Fruit fly (Drosophila melanogaster): ENCODE results near the gene CG8188.

Gene CG8188

DNA sequence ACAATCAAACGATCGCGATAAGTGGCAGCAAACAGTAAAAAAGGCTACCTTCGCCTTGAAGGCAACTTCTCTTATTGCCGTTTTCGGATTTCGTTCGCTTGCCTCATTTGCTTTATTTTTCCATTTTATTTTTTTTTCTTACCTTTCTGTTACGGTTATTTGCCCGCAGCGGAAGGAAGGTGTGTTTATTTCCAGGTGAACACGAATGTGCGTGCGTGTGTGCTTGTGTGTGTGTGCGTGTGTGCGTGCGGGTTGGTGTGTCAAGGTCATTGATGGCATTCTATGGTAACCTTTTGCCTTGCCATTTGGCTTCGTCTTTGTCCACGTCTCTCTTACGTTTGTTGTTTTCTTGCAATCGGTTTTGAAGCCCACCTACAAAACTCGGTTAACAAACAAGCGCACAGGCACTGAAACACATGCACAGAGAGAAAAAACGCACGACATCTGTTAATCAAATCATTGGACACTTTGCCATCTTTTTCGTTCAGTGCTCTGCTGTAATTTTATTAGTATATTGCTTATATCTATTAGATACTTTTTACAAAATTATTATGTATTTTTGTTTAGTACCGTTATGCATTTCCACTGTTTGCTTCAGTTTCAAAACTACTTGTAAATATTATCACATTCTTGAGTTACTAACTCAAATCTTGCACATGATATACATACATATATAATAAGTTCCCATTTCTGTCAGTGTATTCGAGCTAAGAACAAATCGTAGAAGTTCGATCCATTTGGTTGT is 10.3 kb upstream of the CG8188 start (continued):
- TF ChIP-seq CG15696 (tag; optimal IDR thresholded peaks at IDR 0.05) (peak; percentile 65), org-1 (GFP tag; optimal IDR thresholded peaks at IDR 0.05) (peak; percentile 35), mirr (GFP tag; optimal IDR thresholded peaks at IDR 0.05) (no peak), Gug (GFP tag; IDR thresholded peaks at IDR 0.05) (0 out of 4 replicates have a peak, but pooled peaks have one; percentile 7), CG4404 (GFP tag; IDR thresholded peaks at IDR 0.05) (peak; percentile 50), CG18476 (GFP tag; optimal IDR thresholded peaks at IDR 0.05) (peak; percentile 22), D19B (GFP tag; optimal IDR thresholded peaks at IDR 0.05) (peak; percentile 17), E2f1 (GFP tag; IDR thresholded peaks at IDR 0.05) (peak; percentile 29; the same call in 1 of the 2 replicates), CG9437 (GFP tag; optimal IDR thresholded peaks at IDR 0.05) (peak; percentile 62), tup (GFP tag; optimal IDR thresholded peaks at IDR 0.05) (no peak), hkb (optimal IDR thresholded peaks at IDR 0.05) (no peak), hkb (GFP tag; IDR thresholded peaks at IDR 0.05) (peak; percentile 38; the same call in 1 of the 2 replicates), lab (GFP tag; optimal IDR thresholded peaks at IDR 0.05) (peak; percentile 55), rib (GFP tag; IDR thresholded peaks at IDR 0.05) (no peak), otp (GFP tag; IDR thresholded peaks at IDR 0.05) (0 out of 3 replicates have a peak, but pooled peaks have one; percentile 19), bcd (GFP tag; optimal IDR thresholded peaks at IDR 0.05) (peak; percentile 44), CG4360 (GFP tag; IDR thresholded peaks at IDR 0.05) (no peak), ap (GFP tag; IDR thresholded peaks at IDR 0.05) (no peak), Oaz (GFP tag; IDR thresholded peaks at IDR 0.05) (no peak), gt (GFP tag; IDR thresholded peaks at IDR 0.05) (0 out of 2 replicates have a peak, but pooled peaks have one; percentile 22), Nf-YB (GFP tag; optimal IDR thresholded peaks at IDR 0.05) (peak; percentile 12), Bgb (GFP tag; IDR thresholded peaks at IDR 0.05; ENCODE audit: partially characterized antibody) (no peak), CG11456 (GFP tag; IDR thresholded peaks at IDR 0.05) (peak; percentile 76), CG12391 (tag; optimal IDR thresholded peaks at IDR 0.05) (peak; percentile 47), gro (GFP tag; optimal IDR thresholded peaks at IDR 0.05) (no peak), eve (GFP tag; optimal IDR thresholded peaks at IDR 0.05) (no peak), vfl (GFP tag; optimal IDR thresholded peaks at IDR 0.05) (no peak), CG1233 (GFP tag; optimal IDR thresholded peaks at IDR 0.05) (peak; percentile 38), Nf-YC (tag; optimal IDR thresholded peaks at IDR 0.05) (peak; percentile 31), CG10462 (GFP tag; optimal IDR thresholded peaks at IDR 0.05) (peak; percentile 38), tx (GFP tag; optimal IDR thresholded peaks at IDR 0.05) (no peak), CG18262 (tag; optimal IDR thresholded peaks at IDR 0.05) (peak; percentile 84), disco-r (GFP tag; optimal IDR thresholded peaks at IDR 0.05) (no peak), chif (GFP tag; optimal IDR thresholded peaks at IDR 0.05) (no peak), Neu2 (GFP tag; optimal IDR thresholded peaks at IDR 0.05; ENCODE audit: borderline replicate concordance) (no peak), CG8290 (GFP tag; optimal IDR thresholded peaks at IDR 0.05) (peak; percentile 16), CG8290 (tag; optimal IDR thresholded peaks at IDR 0.05) (peak in 1 of 2 experiments; percentile 39), lola (GFP tag; optimal IDR thresholded peaks at IDR 0.05) (peak in 1 of 3 experiments; percentile 78), CG6254 (GFP tag; optimal IDR thresholded peaks at IDR 0.05) (no peak), CG12744 (GFP tag; optimal IDR thresholded peaks at IDR 0.05) (no peak), CHES-1-like (GFP tag; optimal IDR thresholded peaks at IDR 0.05) (no peak), pita (GFP tag; optimal IDR thresholded peaks at IDR 0.05) (no peak), Dfd (GFP tag; optimal IDR thresholded peaks at IDR 0.05) (peak in 1 of 2 experiments; percentile 38), bbx (GFP tag; IDR thresholded peaks at IDR 0.05; ENCODE audit: partially characterized antibody) (no peak), dysf (GFP tag; IDR thresholded peaks at IDR 0.05) (peak; percentile 56; the same call in 2 of the 3 replicates), CG6765 (GFP tag; optimal IDR thresholded peaks at IDR 0.05) (peak; percentile 22), slou (GFP tag; optimal IDR thresholded peaks at IDR 0.05) (no peak), dimm (GFP tag; IDR thresholded peaks at IDR 0.05) (peak; percentile 17; the same call in 1 of the 2 replicates), prd (optimal IDR thresholded peaks at IDR 0.05) (no peak), prd (GFP tag; IDR thresholded peaks at IDR 0.05) (peak; percentile 65)
